Fruit fly (Drosophila melanogaster) whole organism, prepupa: Measurements from ENCODE around the gene ND-MNLL.

Source experiments
- CG6792 ChIP-seq: fragments of 200-800 bp; sonication (Bioruptor generic); optimal IDR thresholded peaks from 3 replicates; lab custom pipeline; 2016; ENCODE audit warnings: missing biosample characterization, missing genetic modification characterization
- Ets96B ChIP-seq: fragments of 200-800 bp; optimal IDR thresholded peaks from 2 replicates; lab custom pipeline; 2019; ENCODE audit warnings: missing biosample characterization, mild to moderate bottlenecking, missing genetic modification characterization, moderate library complexity
- Gug ChIP-seq: fragments of 200-800 bp; sonication (Bioruptor generic); IDR thresholded peaks from 2 replicates; pipeline ENCODE4 v1.3.6; 2022; ENCODE audit warnings: missing biosample characterization, missing genetic modification characterization
- Met ChIP-seq: fragments of 200-800 bp; sonication (Bioruptor generic); optimal IDR thresholded peaks from 3 replicates; lab custom pipeline; 2016; ENCODE audit warnings: missing biosample characterization, missing genetic modification characterization
- salr ChIP-seq, 2 experiments: fragments of 200-800 bp; sonication (Bioruptor generic); optimal IDR thresholded peaks; 3 replicates each; lab custom pipeline; 2016 to 2018; ENCODE audit warnings: missing biosample characterization in 2 of 2, missing genetic modification characterization in 2 of 2, mild to moderate bottlenecking in 1 of 2

dm6 chrX:7934679-7935078 lies 41.1 kb upstream of the ND-MNLL start, which contains the start of gene RpS14b:
- peak; percentile 68 for TF ChIP-seq Met (GFP tag; lab: Kevin White, UChicago)
- peak; percentile 54 for TF ChIP-seq CG6792 (GFP tag; lab: Kevin White, UChicago)
- TF ChIP-seq Gug (GFP tag; lab: Robert Waterston, UW) = no peak; the same call in 1 of the 2 replicates
- TF ChIP-seq Ets96B (tag; lab: Kevin White, UChicago) = peak; percentile 14
- TF ChIP-seq salr (GFP tag; optimal IDR thresholded peaks at IDR 0.05; lab: Kevin White, UChicago) = peak; percentile 4 to 57
